Fruit fly (Drosophila melanogaster): Measurements from ENCODE around the gene CG43844.

CG43844 gene

DNA sequence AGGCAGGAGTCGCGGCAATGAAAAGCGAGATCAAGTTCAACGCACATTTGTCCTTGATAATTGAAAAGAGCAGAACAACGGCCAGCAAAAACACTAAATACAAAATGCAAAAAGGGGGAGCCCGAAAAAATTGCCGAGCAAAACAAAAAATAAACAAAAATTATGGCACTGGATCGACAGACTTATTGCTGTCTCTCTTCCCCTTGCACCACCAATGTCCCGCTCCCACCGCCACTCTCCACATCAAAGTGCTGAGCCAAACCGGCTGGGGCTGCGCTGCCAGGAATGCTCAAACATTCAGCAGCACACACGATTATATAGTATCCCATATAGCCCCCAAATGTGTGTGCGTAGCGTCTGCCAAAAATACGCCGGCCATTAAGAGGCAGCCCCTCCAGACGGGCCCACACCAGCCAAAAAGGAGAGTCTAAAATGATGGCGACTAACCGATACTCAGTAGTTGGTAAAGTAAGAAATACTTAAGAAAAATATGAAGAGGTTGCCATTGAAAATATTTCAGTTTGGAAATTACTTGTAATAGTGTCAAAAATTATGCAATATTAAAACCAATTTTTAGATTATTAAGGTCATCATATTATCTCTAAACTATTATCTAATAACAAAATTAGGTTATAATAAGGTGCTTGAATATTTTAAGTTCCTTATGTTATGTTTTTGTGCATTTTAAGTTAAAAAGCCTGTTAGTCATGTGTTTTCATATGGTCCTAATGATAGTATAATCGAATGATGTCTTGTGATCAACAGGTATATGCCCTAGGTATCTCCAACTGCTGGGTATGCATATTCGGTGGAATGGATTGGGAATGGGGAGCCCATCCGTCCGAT, 32.2 kb downstream of the CG43844 start (continued):
- TF ChIP-seq esn (GFP tag; optimal IDR thresholded peaks at IDR 0.05): peak; percentile 86
- peak; percentile 74 for TF ChIP-seq acj6 (GFP tag; optimal IDR thresholded peaks at IDR 0.05)
- peak; percentile 91 for TF ChIP-seq Eip78C (GFP tag)
- peak; percentile 85 for TF ChIP-seq fd59A (GFP tag; optimal IDR thresholded peaks at IDR 0.05)
- TF ChIP-seq Gug (GFP tag; IDR thresholded peaks at IDR 0.05): no peak
- no peak for TF ChIP-seq fkh (GFP tag; optimal IDR thresholded peaks at IDR 0.05)
- no peak for TF ChIP-seq eg (GFP tag; IDR thresholded peaks at IDR 0.05)
- peak; percentile 83 for TF ChIP-seq lz (GFP tag; optimal IDR thresholded peaks at IDR 0.05)
- TF ChIP-seq net (GFP tag; optimal IDR thresholded peaks at IDR 0.05): peak; percentile 42
- TF ChIP-seq salr (GFP tag; optimal IDR thresholded peaks at IDR 0.05): peak in 1 of 2 experiments; percentile 62
- TF ChIP-seq CG16779 (tag; optimal IDR thresholded peaks at IDR 0.05): peak; percentile 19
- peak; percentile 77 for TF ChIP-seq Ets96B (tag; optimal IDR thresholded peaks at IDR 0.05)
- peak; percentile 74 for TF ChIP-seq CG8632 (GFP tag; optimal IDR thresholded peaks at IDR 0.05)

DNA sequence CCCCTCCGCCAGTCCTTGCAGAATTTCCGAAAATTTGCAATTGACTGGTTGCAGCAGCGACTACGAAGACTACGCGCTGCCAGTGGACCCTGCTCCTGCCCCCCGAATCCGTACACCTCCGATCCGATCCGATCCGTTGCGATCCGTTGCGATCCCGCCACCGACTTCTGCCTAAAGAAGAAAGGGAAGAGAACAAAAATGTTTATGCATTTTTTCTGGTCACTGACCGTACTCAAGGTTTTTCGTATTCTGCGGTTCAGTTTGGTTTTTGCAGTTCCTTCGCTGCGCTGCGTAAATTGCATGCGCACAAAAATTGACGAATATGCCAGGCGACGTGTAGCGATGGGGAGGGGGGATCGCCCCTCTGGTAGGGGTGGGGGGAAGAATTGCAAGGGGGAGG, 32.9 kb downstream of the CG43844 start:
- TF ChIP-seq CG6163 (GFP tag; IDR thresholded peaks at IDR 0.05) (0 out of 3 replicates have a peak, but pooled peaks have one; percentile 12), Blimp-1 (GFP tag; optimal IDR thresholded peaks at IDR 0.05) (peak; percentile 45), CG1621 (tag; optimal IDR thresholded peaks at IDR 0.05) (no peak), achi (GFP tag; optimal IDR thresholded peaks at IDR 0.05) (no peak), acj6 (GFP tag; optimal IDR thresholded peaks at IDR 0.05) (no peak), OdsH (GFP tag; optimal IDR thresholded peaks at IDR 0.05) (no peak), net (GFP tag; optimal IDR thresholded peaks at IDR 0.05) (no peak)

DNA sequence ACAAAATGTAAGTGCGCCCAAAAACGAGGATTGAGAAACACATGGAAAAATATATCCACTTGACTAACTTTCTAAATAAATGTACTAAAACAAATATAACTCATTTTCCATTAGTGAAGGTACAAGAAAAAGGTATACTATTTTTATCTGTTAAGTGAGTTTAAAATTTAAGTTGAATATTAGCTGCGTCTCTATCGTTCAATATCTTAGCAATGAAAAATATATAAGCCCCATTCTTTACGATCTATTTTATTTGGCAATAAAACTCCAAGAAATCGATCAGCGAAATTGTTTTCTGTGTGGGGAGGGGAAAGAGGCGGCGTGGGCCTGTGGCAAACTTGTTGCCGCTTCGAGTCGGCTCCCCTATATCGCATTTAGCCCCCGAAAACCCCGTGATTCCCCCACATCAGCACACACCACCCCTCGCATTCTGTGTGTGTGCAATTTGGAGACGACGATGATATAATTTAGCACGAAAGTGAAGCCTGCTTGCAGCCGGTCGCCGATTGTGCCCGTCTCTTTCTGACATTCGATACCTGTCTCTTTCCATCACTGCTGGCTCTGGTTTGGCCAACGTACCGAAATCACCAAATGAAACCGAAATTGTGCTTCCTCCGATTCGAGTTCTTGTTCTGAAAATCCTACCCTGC, 33.5 kb downstream of the CG43844 start:
- TF ChIP-seq Blimp-1 (GFP tag; optimal IDR thresholded peaks at IDR 0.05) (peak; percentile 90), cyc (GFP tag; optimal IDR thresholded peaks at IDR 0.05) (peak; percentile 25), Hr4 (GFP tag; optimal IDR thresholded peaks at IDR 0.05) (peak; percentile 6), fd59A (GFP tag; optimal IDR thresholded peaks at IDR 0.05) (peak; percentile 87), Ets96B (tag; optimal IDR thresholded peaks at IDR 0.05) (peak; percentile 93), Eip78C (GFP tag) (peak; percentile 94), CG10669 (GFP tag; optimal IDR thresholded peaks at IDR 0.05) (peak; percentile 89), spab (GFP tag; optimal IDR thresholded peaks at IDR 0.05) (peak; percentile 91), Sox15 (GFP tag; optimal IDR thresholded peaks at IDR 0.05) (peak; percentile 53), CG8119 (GFP tag; IDR thresholded peaks at IDR 0.05) (peak; percentile 51; the same call in 2 of the 3 replicates), CG8319 (GFP tag; optimal IDR thresholded peaks at IDR 0.05) (peak; percentile 40), fkh (GFP tag; optimal IDR thresholded peaks at IDR 0.05) (no peak), CG6792 (GFP tag; optimal IDR thresholded peaks at IDR 0.05) (peak; percentile 61), CG34406 (GFP tag; optimal IDR thresholded peaks at IDR 0.05) (peak; percentile 59), CG9139 (GFP tag; optimal IDR thresholded peaks at IDR 0.05) (peak; percentile 82), dsx (GFP tag; optimal IDR thresholded peaks at IDR 0.05; ENCODE audit: poor library complexity, severe bottlenecking) (peak; percentile 93), svp (GFP tag) (peak; percentile 66), CG4318 (GFP tag; optimal IDR thresholded peaks at IDR 0.05) (peak; percentile 20), CG31627 (GFP tag; optimal IDR thresholded peaks at IDR 0.05) (peak; percentile 18), Hr39 (GFP tag; optimal IDR thresholded peaks at IDR 0.05) (peak; percentile 40), eg (GFP tag; IDR thresholded peaks at IDR 0.05) (no peak), Met (GFP tag; optimal IDR thresholded peaks at IDR 0.05) (peak; percentile 25), salr (GFP tag; optimal IDR thresholded peaks at IDR 0.05) (peak; percentile 73 to 79), CG10631 (GFP tag; optimal IDR thresholded peaks at IDR 0.05) (peak; percentile 86), Ets21C (GFP tag; optimal IDR thresholded peaks at IDR 0.05) (peak; percentile 8), CG6808 (GFP tag; optimal IDR thresholded peaks at IDR 0.05) (peak; percentile 90), CG6163 (GFP tag; IDR thresholded peaks at IDR 0.05) (peak; percentile 46; the same call in 2 of the 3 replicates), CG16779 (tag; optimal IDR thresholded peaks at IDR 0.05) (peak; percentile 63), CG8632 (GFP tag; optimal IDR thresholded peaks at IDR 0.05) (peak; percentile 71), topi (GFP tag; optimal IDR thresholded peaks at IDR 0.05) (peak; percentile 50), CG7368 (GFP tag; optimal IDR thresholded peaks at IDR 0.05) (peak; percentile 72), esn (GFP tag; optimal IDR thresholded peaks at IDR 0.05) (peak; percentile 26), CG6276 (GFP tag; optimal IDR thresholded peaks at IDR 0.05) (peak; percentile 63), Eip93F (GFP tag; optimal IDR thresholded peaks at IDR 0.05) (no peak), fd85E (GFP tag; optimal IDR thresholded peaks at IDR 0.05) (peak; percentile 15), ss (GFP tag; optimal IDR thresholded peaks at IDR 0.05) (peak; percentile 82 to 91)

Measured in whole organism, prepupa.